Worm (Caenorhabditis elegans) whole organism, L3 larva: ENCODE measurements around the gene gei-3.

Experiments
- ceh-16 ChIP-seq: sonication (generic microtip); optimal IDR thresholded peaks from 2 replicates; lab custom pipeline; 2017; ENCODE audit warnings: missing biosample characterization, missing genetic modification characterization
- elt-1 ChIP-seq: fragments of 150-350 bp; optimal IDR thresholded peaks from 2 replicates; lab custom pipeline; 2014; ENCODE audit warnings: missing biosample characterization, missing genetic modification characterization
- elt-2 ChIP-seq: sonication (generic microtip); optimal IDR thresholded peaks from 2 replicates; lab custom pipeline; 2016; ENCODE audit warnings: missing genetic modification reagents, mild to moderate bottlenecking, missing genetic modification characterization, missing compliant biosample characterization
- eor-1 ChIP-seq, 2 experiments: fragments of 150-350 bp; optimal IDR thresholded peaks; 2 replicates each; lab custom pipeline; 2014 to 2018; ENCODE audit warnings: missing biosample characterization in 2 of 2, missing genetic modification characterization in 2 of 2
- fkh-10 ChIP-seq: sonication (generic microtip); optimal IDR thresholded peaks from 2 replicates; lab custom pipeline; 2017; ENCODE audit warnings: missing biosample characterization, missing genetic modification reagents, missing genetic modification characterization
- fos-1 ChIP-seq: fragments of 150-350 bp; optimal IDR thresholded peaks from 2 replicates; lab custom pipeline; 2014; ENCODE audit warnings: missing biosample characterization, missing genetic modification characterization
- nhr-11 ChIP-seq: fragments of 150-350 bp; optimal IDR thresholded peaks from 2 replicates; lab custom pipeline; 2014; ENCODE audit warnings: missing biosample characterization, missing genetic modification characterization
- nhr-237 ChIP-seq: fragments of 150-350 bp; optimal IDR thresholded peaks from 2 replicates; lab custom pipeline; 2014; ENCODE audit warnings: missing biosample characterization, missing genetic modification characterization
- nhr-76 ChIP-seq: fragments of 150-350 bp; sonication (generic microtip); optimal IDR thresholded peaks from 5 replicates; lab custom pipeline; 2014; ENCODE audit warnings: missing biosample characterization, missing genetic modification characterization
- pha-4 ChIP-seq: fragments of 150-350 bp; optimal IDR thresholded peaks from 2 replicates; lab custom pipeline; 2014; ENCODE audit warnings: missing biosample characterization, missing genetic modification reagents, missing genetic modification characterization
- pqm-1 ChIP-seq: fragments of 150-350 bp; optimal IDR thresholded peaks from 2 replicates; lab custom pipeline; 2017; ENCODE audit warnings: missing biosample characterization, missing genetic modification characterization, inconsistent platforms
- snpc-4 ChIP-seq: fragments of 150-350 bp; optimal IDR thresholded peaks from 2 replicates; lab custom pipeline; 2014; ENCODE audit warnings: missing biosample characterization, missing genetic modification characterization
- tbx-2 ChIP-seq: sonication (generic microtip); optimal IDR thresholded peaks from 2 replicates; lab custom pipeline; 2016; ENCODE audit warnings: mild to moderate bottlenecking, missing genetic modification characterization, missing compliant biosample characterization
- unc-62 ChIP-seq: fragments of 150-350 bp; sonication (generic microtip); optimal IDR thresholded peaks from 4 replicates; lab custom pipeline; 2014; ENCODE audit warnings: missing biosample characterization, missing genetic modification reagents, missing genetic modification characterization

- TF ChIP-seq tbx-2 (tag; lab: Kevin White, UChicago) (no peak), nhr-11 (tag; lab: Kevin White, UChicago) (no peak), eor-1 (tag; optimal IDR thresholded peaks at IDR 0.05; lab: Kevin White, UChicago) (no peak), pqm-1 (no peak), elt-1 (tag; lab: Kevin White, UChicago) (no peak), nhr-237 (tag; lab: Kevin White, UChicago) (no peak), elt-2 (tag; lab: Kevin White, UChicago) (peak; percentile 45), ceh-16 (no peak), unc-62 (GFP tag; lab: Kevin White, UChicago) (no peak), nhr-76 (tag; lab: Kevin White, UChicago) (no peak), fos-1 (tag; lab: Kevin White, UChicago) (no peak), snpc-4 (tag; lab: Kevin White, UChicago) (no peak), fkh-10 (GFP tag; lab: Kevin White, UChicago) (no peak), pha-4 (tag; lab: Kevin White, UChicago) (peak; percentile 40)
Measured at ce11 chrX:12853079-12853478, 39.6 kb upstream of the gei-3 start.
